Worm (Caenorhabditis elegans) whole organism, L1 larva: ENCODE measurements around the gene Y39B6A.3.

Experiments
- C34B4.2 ChIP-seq: sonication (generic microtip); optimal IDR thresholded peaks from 2 replicates; lab custom pipeline; 2017; ENCODE audit warnings: mild to moderate bottlenecking, missing genetic modification characterization, missing compliant biosample characterization
- aly-2 ChIP-seq: fragments of 150-350 bp; optimal IDR thresholded peaks from 2 replicates; lab custom pipeline; 2014; ENCODE audit warnings: missing biosample characterization, missing genetic modification characterization
- blmp-1 ChIP-seq: fragments of 150-350 bp; optimal IDR thresholded peaks from 2 replicates; lab custom pipeline; 2014; ENCODE audit warnings: missing biosample characterization, missing genetic modification characterization
- ceh-8 ChIP-seq: fragments of 200-800 bp; sonication (Bioruptor generic); optimal IDR thresholded peaks from 2 replicates; lab custom pipeline; 2018; ENCODE audit warnings: mild to moderate bottlenecking, missing genetic modification characterization, moderate library complexity, missing compliant biosample characterization
- ceh-88 ChIP-seq: fragments of 200-800 bp; sonication (Bioruptor generic); IDR thresholded peaks from 2 replicates; pipeline ENCODE4 v1.3.6; 2022; ENCODE audit warnings: missing genetic modification characterization, missing compliant biosample characterization
- ceh-90 ChIP-seq: sonication (generic microtip); optimal IDR thresholded peaks from 2 replicates; lab custom pipeline; 2016; ENCODE audit warnings: missing genetic modification characterization, missing compliant biosample characterization
- egl-13 ChIP-seq: sonication (generic microtip); optimal IDR thresholded peaks from 2 replicates; lab custom pipeline; 2016; ENCODE audit warnings: missing genotype, missing genetic modification reagents, missing genetic modification characterization, missing compliant biosample characterization
- elt-2 ChIP-seq: sonication (generic microtip); optimal IDR thresholded peaks from 2 replicates; lab custom pipeline; 2016; ENCODE audit warnings: missing genetic modification characterization, mild to moderate bottlenecking, inconsistent platforms, missing compliant biosample characterization, missing genetic modification reagents
- ets-5 ChIP-seq: fragments of 200-800 bp; sonication (Bioruptor generic); IDR thresholded peaks from 2 replicates; pipeline ENCODE4 v1.3.6; 2022; ENCODE audit warnings: missing genetic modification characterization, missing compliant biosample characterization
- fkh-4 ChIP-seq: sonication (generic microtip); optimal IDR thresholded peaks from 2 replicates; lab custom pipeline; 2016; ENCODE audit warnings: missing compliant biosample characterization, missing genetic modification characterization, borderline replicate concordance
- fos-1 ChIP-seq: fragments of 150-350 bp; optimal IDR thresholded peaks from 2 replicates; lab custom pipeline; 2014; ENCODE audit warnings: missing biosample characterization, missing genetic modification characterization
- irx-1 ChIP-seq: sonication (generic microtip); optimal IDR thresholded peaks from 2 replicates; lab custom pipeline; 2016; ENCODE audit warnings: missing genetic modification characterization, missing compliant biosample characterization
- isw-1 ChIP-seq: fragments of 200-800 bp; sonication (Bioruptor generic); IDR thresholded peaks from 2 replicates; pipeline ENCODE4 v1.3.6; 2022; ENCODE audit warnings: missing genetic modification characterization, missing compliant biosample characterization
- jun-1 ChIP-seq: fragments of 150-350 bp; optimal IDR thresholded peaks from 2 replicates; lab custom pipeline; 2014; ENCODE audit warnings: missing biosample characterization, missing genetic modification reagents, missing genetic modification characterization
- lin-15B ChIP-seq: fragments of 150-350 bp; sonication (generic microtip); optimal IDR thresholded peaks from 3 replicates; lab custom pipeline; 2014; ENCODE audit warnings: missing biosample characterization, missing genetic modification characterization
- lin-35 ChIP-seq, 2 experiments: fragments of 150-350 bp; optimal IDR thresholded peaks; 2 replicates each; lab custom pipeline; 2014; ENCODE audit warnings: missing biosample characterization in 2 of 2, missing genetic modification characterization in 2 of 2, missing genetic modification reagents in 2 of 2
- lin-39 ChIP-seq: fragments of 150-350 bp; optimal IDR thresholded peaks from 2 replicates; lab custom pipeline; 2014; ENCODE audit warnings: missing biosample characterization, missing genetic modification reagents, missing genetic modification characterization
- lir-3 ChIP-seq: sonication (generic microtip); optimal IDR thresholded peaks from 2 replicates; lab custom pipeline; 2016; ENCODE audit warnings: mild to moderate bottlenecking, missing genetic modification characterization, moderate library complexity, missing compliant biosample characterization; ENCODE audit not compliant: poor library complexity
- mdl-1 ChIP-seq, 2 experiments: fragments of 150-350 bp; optimal IDR thresholded peaks; 2 replicates each; lab custom pipeline; 2014 to 2017; ENCODE audit warnings: missing biosample characterization in 2 of 2, missing genetic modification characterization in 2 of 2, inconsistent platforms in 1 of 2
- mef-2 ChIP-seq: fragments of 150-350 bp; optimal IDR thresholded peaks from 2 replicates; lab custom pipeline; 2014; ENCODE audit warnings: missing biosample characterization, missing genetic modification characterization
- mep-1 ChIP-seq: fragments of 150-350 bp; optimal IDR thresholded peaks from 2 replicates; lab custom pipeline; 2014; ENCODE audit warnings: missing biosample characterization, missing genetic modification characterization
- nhr-11 ChIP-seq: fragments of 150-350 bp; optimal IDR thresholded peaks from 2 replicates; lab custom pipeline; 2014; ENCODE audit warnings: missing biosample characterization, missing genetic modification characterization
- nhr-28 ChIP-seq: fragments of 150-350 bp; optimal IDR thresholded peaks from 2 replicates; lab custom pipeline; 2014; ENCODE audit warnings: missing biosample characterization, missing genetic modification characterization
- nhr-47 ChIP-seq: sonication (generic microtip); optimal IDR thresholded peaks from 2 replicates; lab custom pipeline; 2016; ENCODE audit warnings: mild to moderate bottlenecking, missing genetic modification characterization, moderate library complexity, missing compliant biosample characterization
- nhr-76 ChIP-seq: sonication (generic microtip); optimal IDR thresholded peaks from 2 replicates; lab custom pipeline; 2017; ENCODE audit warnings: missing biosample characterization, missing genetic modification characterization
- nhr-85 ChIP-seq: sonication (generic microtip); peaks from one replicate; lab custom pipeline; 2016; ENCODE audit warnings: missing genetic modification characterization, inconsistent platforms, missing compliant biosample characterization
- nhr-90 ChIP-seq: sonication (generic microtip); optimal IDR thresholded peaks from 2 replicates; lab custom pipeline; 2016; ENCODE audit warnings: mild to moderate bottlenecking, missing genetic modification characterization, missing compliant biosample characterization; ENCODE audit not compliant: poor library complexity
- pag-3 ChIP-seq: sonication (generic microtip); optimal IDR thresholded peaks from 2 replicates; lab custom pipeline; 2017; ENCODE audit warnings: missing genetic modification characterization, mild to moderate bottlenecking, missing compliant biosample characterization, antibody characterized with exemption, borderline replicate concordance; ENCODE audit not compliant: insufficient read depth
- pqm-1 ChIP-seq: sonication (generic microtip); optimal IDR thresholded peaks from 3 replicates; lab custom pipeline; 2017; ENCODE audit warnings: missing biosample characterization, missing genetic modification characterization
- rnt-1 ChIP-seq: sonication (generic microtip); optimal IDR thresholded peaks from 2 replicates; lab custom pipeline; 2016; ENCODE audit warnings: mild to moderate bottlenecking, missing genetic modification characterization, moderate library complexity, missing compliant biosample characterization
- snpc-4 ChIP-seq: fragments of 150-350 bp; optimal IDR thresholded peaks from 2 replicates; lab custom pipeline; 2014; ENCODE audit warnings: missing biosample characterization, missing genetic modification characterization
- sox-4 ChIP-seq: sonication (generic microtip); optimal IDR thresholded peaks from 2 replicates; lab custom pipeline; 2016; ENCODE audit warnings: missing genetic modification characterization, missing compliant biosample characterization
- sup-37 ChIP-seq: fragments of 200-800 bp; sonication (Bioruptor generic); optimal IDR thresholded peaks from 2 replicates; lab custom pipeline; 2018; ENCODE audit warnings: mild to moderate bottlenecking, missing genetic modification characterization, missing compliant biosample characterization
- tlp-1 ChIP-seq: fragments of 150-350 bp; optimal IDR thresholded peaks from 2 replicates; lab custom pipeline; 2014; ENCODE audit warnings: missing biosample characterization, missing genetic modification characterization
- unc-130 ChIP-seq: fragments of 150-350 bp; optimal IDR thresholded peaks from 2 replicates; lab custom pipeline; 2017; ENCODE audit warnings: missing biosample characterization, missing genetic modification characterization, inconsistent platforms
- unc-62 ChIP-seq: fragments of 150-350 bp; optimal IDR thresholded peaks from 2 replicates; lab custom pipeline; 2014; ENCODE audit warnings: missing biosample characterization, missing genetic modification reagents, missing genetic modification characterization
- unc-86 ChIP-seq: sonication (generic microtip); optimal IDR thresholded peaks from 2 replicates; lab custom pipeline; 2016; ENCODE audit warnings: missing genetic modification characterization, missing compliant biosample characterization
- vab-15 ChIP-seq: sonication (generic microtip); optimal IDR thresholded peaks from 2 replicates; lab custom pipeline; 2017; ENCODE audit warnings: missing genotype, mild to moderate bottlenecking, missing genetic modification characterization, missing compliant biosample characterization
- ztf-11 ChIP-seq, 2 experiments: sonication (generic microtip); optimal IDR thresholded peaks; 2 replicates each; lab custom pipeline; 2016 to 2017; ENCODE audit warnings: missing genetic modification characterization in 2 of 2, missing biosample characterization in 1 of 2, missing compliant biosample characterization in 1 of 2
- ztf-4 ChIP-seq: fragments of 150-350 bp; optimal IDR thresholded peaks from 2 replicates; lab custom pipeline; 2014; ENCODE audit warnings: missing biosample characterization, missing genetic modification characterization

Y39B6A.3 gene

DNA sequence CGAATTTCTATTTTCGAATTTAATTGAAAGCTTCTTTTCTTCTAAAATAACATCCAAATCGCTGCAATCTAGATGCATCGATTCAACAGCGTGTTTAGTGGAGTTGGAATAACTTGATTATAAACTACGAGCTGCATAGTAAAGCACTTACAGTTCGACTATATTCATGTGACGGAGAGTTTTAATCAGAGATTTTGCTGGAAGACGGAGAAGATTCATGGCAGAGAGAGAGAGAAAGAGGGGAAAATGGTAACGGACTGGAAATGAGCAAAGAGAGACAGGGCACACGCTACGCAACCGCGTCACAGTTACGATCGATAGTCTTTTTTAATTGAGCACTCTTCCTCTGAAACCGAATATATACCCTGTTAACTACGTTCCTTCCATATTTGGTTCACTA lies 43.7 kb upstream of the Y39B6A.3 start, which contains the start of gene fbxb-116:
Gene fbxb-116 (plus strand): TSS at position 301 of the 400 bp plus-strand sequence.
- TF ChIP-seq nhr-85: no peak
- TF ChIP-seq nhr-11: no peak
- no peak for TF ChIP-seq aly-2
- TF ChIP-seq egl-13: no peak
- no peak for TF ChIP-seq mdl-1 (tag; optimal IDR thresholded peaks at IDR 0.05; lab: Kevin White, UChicago)
- TF ChIP-seq nhr-90 (tag; lab: Kevin White, UChicago): no peak
- no peak for TF ChIP-seq ceh-90 (tag; lab: Kevin White, UChicago)
- TF ChIP-seq tlp-1 (tag; lab: Kevin White, UChicago): no peak
- no peak for TF ChIP-seq isw-1 (GFP tag; lab: Robert Waterston, UW)
- no peak for TF ChIP-seq ets-5 (GFP tag; lab: Robert Waterston, UW)
- TF ChIP-seq mep-1 (tag; lab: Kevin White, UChicago): no peak
- TF ChIP-seq elt-2 (tag; lab: Kevin White, UChicago): no peak
- TF ChIP-seq ceh-88 (GFP tag; lab: Robert Waterston, UW): no peak
- no peak for TF ChIP-seq unc-86 (tag; lab: Kevin White, UChicago)
- no peak for TF ChIP-seq sup-37
- TF ChIP-seq ztf-11 (tag; optimal IDR thresholded peaks at IDR 0.05; lab: Kevin White, UChicago): no peak
- TF ChIP-seq rnt-1 (tag; lab: Kevin White, UChicago): no peak
- TF ChIP-seq lin-15B (tag; lab: Kevin White, UChicago): no peak
- TF ChIP-seq nhr-76: no peak
- no peak for TF ChIP-seq unc-130

- TF ChIP-seq ceh-90 (tag; lab: Kevin White, UChicago): no peak
- no peak for TF ChIP-seq lir-3
- no peak for TF ChIP-seq nhr-85
- no peak for TF ChIP-seq jun-1 (tag; lab: Kevin White, UChicago)
- no peak for TF ChIP-seq egl-13
- no peak for TF ChIP-seq unc-62 (GFP tag; lab: Kevin White, UChicago)
- TF ChIP-seq unc-86 (tag; lab: Kevin White, UChicago): no peak
- no peak for TF ChIP-seq sup-37
- no peak for TF ChIP-seq C34B4.2 (tag; lab: Kevin White, UChicago)
- TF ChIP-seq lin-35 (GFP tag; optimal IDR thresholded peaks at IDR 0.05; lab: Kevin White, UChicago): no peak
- no peak for TF ChIP-seq mef-2 (tag; lab: Kevin White, UChicago)
- no peak for TF ChIP-seq ets-5 (GFP tag; lab: Robert Waterston, UW)
- no peak for TF ChIP-seq fkh-4 (tag; lab: Kevin White, UChicago)
- no peak for TF ChIP-seq blmp-1 (tag; lab: Kevin White, UChicago)
- no peak for TF ChIP-seq ceh-8
Measured at ce11 chrV:19231167-19231566, 41.4 kb upstream of the Y39B6A.3 start.

DNA sequence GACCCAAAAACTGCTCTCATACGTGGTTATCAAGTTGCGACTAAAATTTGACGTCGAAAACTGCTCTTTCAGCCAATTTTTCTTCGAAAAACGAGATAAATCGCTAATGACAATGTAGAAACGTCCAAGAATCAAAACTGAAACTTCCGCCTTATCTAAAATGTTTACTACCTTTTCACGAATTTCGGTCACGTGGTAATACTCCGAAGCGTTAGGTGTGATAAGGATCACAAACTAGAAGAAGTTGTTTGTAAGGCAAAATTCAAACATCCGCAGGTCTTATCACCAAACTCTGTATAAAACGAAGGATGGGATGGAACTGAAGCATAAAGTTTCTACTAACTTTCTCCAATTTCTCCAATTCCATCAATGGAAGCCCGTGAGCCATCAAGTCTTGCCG lies 40.6 kb upstream of the Y39B6A.3 start, which contains the start of gene sqst-3:
Gene sqst-3 (plus strand): TSS at position 370 of the 400 bp plus-strand sequence.
- TF ChIP-seq jun-1 (tag; lab: Kevin White, UChicago) (peak; percentile 20), elt-2 (tag; lab: Kevin White, UChicago) (peak; percentile 89), ztf-4 (tag; lab: Kevin White, UChicago) (no peak)

DNA sequence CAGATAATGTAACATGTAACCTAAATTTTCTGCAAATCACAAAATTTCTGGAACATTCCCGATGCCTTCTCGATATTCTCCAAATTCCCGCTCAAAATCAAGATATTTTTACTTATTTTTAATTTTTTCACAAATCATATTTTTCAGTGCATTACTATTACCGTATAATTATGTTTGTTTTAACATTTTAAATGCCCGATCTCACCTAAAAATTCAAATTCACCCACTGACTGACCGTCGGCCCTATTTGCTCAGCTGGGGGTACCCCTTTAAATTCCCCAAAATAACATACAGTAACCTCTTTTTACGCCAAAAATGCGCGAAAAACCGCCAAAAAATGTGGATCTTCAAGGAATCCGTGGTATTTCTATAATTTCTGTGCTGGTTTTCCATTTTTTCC lies 27.9 kb upstream of the Y39B6A.3 start, which contains the start of gene oac-49:
Gene oac-49 (plus strand): TSS at position 301 of the 400 bp plus-strand sequence.
- TF ChIP-seq pag-3 (tag; lab: Kevin White, UChicago) (no peak), lin-39 (tag; lab: Kevin White, UChicago) (no peak), rnt-1 (tag; lab: Kevin White, UChicago) (no peak), pqm-1 (tag; lab: Kevin White, UChicago) (no peak), nhr-47 (tag; lab: Kevin White, UChicago) (no peak), nhr-28 (tag; lab: Kevin White, UChicago) (no peak), fos-1 (tag; lab: Kevin White, UChicago) (no peak), sox-4 (tag; lab: Kevin White, UChicago) (no peak), snpc-4 (no peak), ets-5 (GFP tag; lab: Robert Waterston, UW) (no peak), vab-15 (tag; lab: Kevin White, UChicago) (no peak), egl-13 (no peak), irx-1 (no peak)
